Worm (Caenorhabditis elegans): ENCODE results near the gene K07H8.12.

ce11 chrIV:8325667-8326066 is 49.2 kb upstream of the K07H8.12 start, which contains the start of gene F35H10.3:
- TF ChIP-seq ceh-58 (GFP tag; IDR thresholded peaks at IDR 0.05) (no peak), ztf-26 (tag; optimal IDR thresholded peaks at IDR 0.05) (no peak), F33H1.4 (GFP tag; IDR thresholded peaks at IDR 0.05) (no peak), K12H6.12 (tag; optimal IDR thresholded peaks at IDR 0.05) (no peak), dpl-1 (GFP tag; optimal IDR thresholded peaks at IDR 0.05) (no peak), ceh-27 (GFP tag; optimal IDR thresholded peaks at IDR 0.05) (no peak), bed-1 (GFP tag; IDR thresholded peaks at IDR 0.05) (no peak), pha-4 (tag; optimal IDR thresholded peaks at IDR 0.05) (no peak), D2030.7 (GFP tag; IDR thresholded peaks at IDR 0.05) (no peak), him-1 (tag; optimal IDR thresholded peaks at IDR 0.05) (no peak), F57A8.1 (GFP tag; optimal IDR thresholded peaks at IDR 0.05) (no peak), madf-3 (GFP tag; IDR thresholded peaks at IDR 0.05) (no peak)
